Fruit fly (Drosophila melanogaster) whole organism, embryonic: ENCODE data around the gene xmas.

Experiments
- Ada2b ChIP-seq: fragments of 200-800 bp; sonication (Bioruptor generic); IDR thresholded peaks from 2 replicates; pipeline ENCODE4 v1.3.6; 2022; ENCODE audit warnings: missing biosample characterization, missing genetic modification characterization
- CG11723 ChIP-seq: fragments of 200-800 bp; sonication (Bioruptor generic); optimal IDR thresholded peaks from 2 replicates; lab custom pipeline; 2017; ENCODE audit warnings: missing biosample characterization, mild to moderate bottlenecking, missing genetic modification characterization
- CG15011 ChIP-seq: fragments of 200-800 bp; sonication (Bioruptor generic); optimal IDR thresholded peaks from 3 replicates; lab custom pipeline; 2018; ENCODE audit warnings: missing biosample characterization, mild to moderate bottlenecking, missing genetic modification characterization
- CG15601 ChIP-seq: fragments of 200-800 bp; sonication (Bioruptor generic); optimal IDR thresholded peaks from 3 replicates; lab custom pipeline; 2019; ENCODE audit warnings: missing biosample characterization, mild to moderate bottlenecking, missing genetic modification characterization, moderate library complexity
- CG15696 ChIP-seq: fragments of 200-800 bp; sonication (Bioruptor generic); optimal IDR thresholded peaks from 2 replicates; lab custom pipeline; 2019; ENCODE audit warnings: missing biosample characterization, mild to moderate bottlenecking, missing genetic modification characterization, moderate library complexity
- CG16863 ChIP-seq: fragments of 200-800 bp; sonication (Bioruptor generic); optimal IDR thresholded peaks from 3 replicates; lab custom pipeline; 2016; ENCODE audit warnings: missing biosample characterization, missing genetic modification characterization
- CG17328 ChIP-seq: fragments of 200-800 bp; sonication (Bioruptor generic); IDR thresholded peaks from 2 replicates; pipeline ENCODE4 v1.3.6; 2022; ENCODE audit warnings: missing biosample characterization, missing genetic modification characterization
- CG18262 ChIP-seq: fragments of 200-800 bp; optimal IDR thresholded peaks from 3 replicates; lab custom pipeline; 2019; ENCODE audit warnings: missing biosample characterization, mild to moderate bottlenecking, missing genetic modification characterization, moderate library complexity
- CG31365 ChIP-seq: fragments of 200-800 bp; sonication (Bioruptor generic); optimal IDR thresholded peaks from 2 replicates; lab custom pipeline; 2018; ENCODE audit warnings: missing biosample characterization, mild to moderate bottlenecking, missing genetic modification characterization
- CG3281 ChIP-seq: fragments of 200-800 bp; sonication (Bioruptor generic); optimal IDR thresholded peaks from 3 replicates; lab custom pipeline; 2017; ENCODE audit warnings: missing biosample characterization, mild to moderate bottlenecking, missing genetic modification characterization
- CG4730 ChIP-seq: fragments of 200-800 bp; sonication (Bioruptor generic); IDR thresholded peaks from 2 replicates; pipeline ENCODE4 v1.3.6; 2022; ENCODE audit warnings: missing biosample characterization, missing genetic modification characterization
- CG8478 ChIP-seq: fragments of >200 bp; optimal IDR thresholded peaks from 2 replicates; lab custom pipeline; 2018
- CG9437 ChIP-seq: fragments of 200-800 bp; sonication (Bioruptor generic); optimal IDR thresholded peaks from 2 replicates; lab custom pipeline; 2018; ENCODE audit warnings: missing biosample characterization, mild to moderate bottlenecking, missing genetic modification characterization
- CG9727 ChIP-seq: fragments of 200-800 bp; sonication (Bioruptor generic); optimal IDR thresholded peaks from 3 replicates; lab custom pipeline; 2017; ENCODE audit warnings: missing biosample characterization, mild to moderate bottlenecking, missing genetic modification characterization
- CoRest ChIP-seq: fragments of 200-800 bp; sonication (Bioruptor generic); optimal IDR thresholded peaks from 3 replicates; lab custom pipeline; 2018; ENCODE audit warnings: missing biosample characterization, mild to moderate bottlenecking, missing genetic modification characterization, moderate library complexity
- Dp ChIP-seq: fragments of 200-800 bp; sonication (Bioruptor generic); optimal IDR thresholded peaks from 2 replicates; lab custom pipeline; 2018; ENCODE audit warnings: missing biosample characterization, mild to moderate bottlenecking, missing genetic modification characterization, moderate library complexity
- Eip74EF ChIP-seq, 2 experiments: fragments of 200-800 bp in 1 of 2; fragments of >200 bp in 1 of 2; sonication (Bioruptor generic) in 1 of 2; optimal IDR thresholded peaks; 2 replicates each; lab custom pipeline; 2017 to 2019; ENCODE audit warnings: missing biosample characterization in 2 of 2, missing genetic modification characterization in 2 of 2, mild to moderate bottlenecking in 1 of 2, moderate library complexity in 1 of 2
- Gug ChIP-seq: fragments of 200-800 bp; sonication (Bioruptor generic); IDR thresholded peaks from 4 replicates; pipeline ENCODE4 v1.3.6; 2022; ENCODE audit warnings: missing biosample characterization, missing genetic modification characterization
- Hey ChIP-seq: fragments of 200-800 bp; sonication (Bioruptor generic); optimal IDR thresholded peaks from 3 replicates; lab custom pipeline; 2018; ENCODE audit warnings: missing biosample characterization, mild to moderate bottlenecking, missing genetic modification characterization
- HmgZ ChIP-seq: fragments of 200-800 bp; sonication (Bioruptor generic); optimal IDR thresholded peaks from 2 replicates; lab custom pipeline; 2018; ENCODE audit warnings: missing biosample characterization, mild to moderate bottlenecking, missing genetic modification characterization
- Hmr ChIP-seq: fragments of 200-800 bp; sonication (Bioruptor generic); optimal IDR thresholded peaks from 3 replicates; lab custom pipeline; 2017; ENCODE audit warnings: mild to moderate bottlenecking, missing biosample characterization, missing genetic modification reagents, missing genetic modification characterization
- Hmx ChIP-seq: fragments of 200-800 bp; sonication (Bioruptor generic); optimal IDR thresholded peaks from 2 replicates; lab custom pipeline; 2016; ENCODE audit warnings: missing biosample characterization, missing genetic modification characterization
- Myb ChIP-seq: fragments of 200-800 bp; sonication (Bioruptor generic); optimal IDR thresholded peaks from 2 replicates; lab custom pipeline; 2016; ENCODE audit warnings: missing biosample characterization, missing genetic modification characterization
- Rfx ChIP-seq: fragments of 200-800 bp; sonication (Bioruptor generic); IDR thresholded peaks from 2 replicates; pipeline ENCODE4 v1.3.6; 2022; ENCODE audit warnings: missing biosample characterization, missing genetic modification characterization
- Side ChIP-seq: fragments of 200-800 bp; sonication (Bioruptor generic); optimal IDR thresholded peaks from 2 replicates; lab custom pipeline; 2016; ENCODE audit warnings: missing biosample characterization, missing genetic modification characterization
- Sox100B ChIP-seq: fragments of 200-800 bp; sonication (Bioruptor generic); optimal IDR thresholded peaks from 3 replicates; lab custom pipeline; 2018; ENCODE audit warnings: missing biosample characterization, mild to moderate bottlenecking, missing genetic modification characterization
- amos ChIP-seq: fragments of 200-800 bp; sonication (Bioruptor generic); IDR thresholded peaks from 2 replicates; pipeline ENCODE4 v1.3.6; 2022; ENCODE audit warnings: missing biosample characterization, missing genetic modification characterization; ENCODE audit not compliant: partially characterized antibody
- aop ChIP-seq: fragments of 200-800 bp; sonication (Bioruptor generic); IDR thresholded peaks from 2 replicates; pipeline ENCODE4 v1.3.6; 2022; ENCODE audit warnings: missing biosample characterization, missing genetic modification characterization
- ash1 ChIP-seq: fragments of 200-800 bp; sonication (Bioruptor generic); optimal IDR thresholded peaks from 2 replicates; lab custom pipeline; 2018; ENCODE audit warnings: missing biosample characterization, mild to moderate bottlenecking, missing genetic modification characterization
- bab2 ChIP-seq: fragments of 200-800 bp; sonication (Bioruptor generic); optimal IDR thresholded peaks from 2 replicates; lab custom pipeline; 2016; ENCODE audit warnings: missing biosample characterization, missing genetic modification characterization
- bsh ChIP-seq, 2 experiments: fragments of 200-800 bp; sonication (Bioruptor generic); optimal IDR thresholded peaks; 2 replicates each; lab custom pipeline; 2017 to 2018; ENCODE audit warnings: mild to moderate bottlenecking in 2 of 2, missing biosample characterization in 2 of 2, missing genetic modification characterization in 2 of 2, moderate library complexity in 1 of 2
- btn ChIP-seq: fragments of 200-800 bp; sonication (Bioruptor generic); optimal IDR thresholded peaks from 2 replicates; lab custom pipeline; 2016; ENCODE audit warnings: missing biosample characterization, missing genetic modification characterization
- crp ChIP-seq, 2 experiments: fragments of 200-800 bp; sonication (Bioruptor generic); optimal IDR thresholded peaks; 2 replicates in 1 of 2; 3 replicates in 1 of 2; lab custom pipeline; 2017; ENCODE audit warnings: missing biosample characterization in 2 of 2, missing genetic modification characterization in 2 of 2, mild to moderate bottlenecking in 1 of 2, moderate library complexity in 1 of 2
- dysf ChIP-seq: fragments of 200-800 bp; sonication (Bioruptor generic); IDR thresholded peaks from 3 replicates; pipeline ENCODE4 v1.3.6; 2022; ENCODE audit warnings: missing biosample characterization, missing genetic modification characterization
- en ChIP-seq: fragments of 200-800 bp; sonication (Bioruptor generic); optimal IDR thresholded peaks from 2 replicates; lab custom pipeline; 2016; ENCODE audit warnings: missing biosample characterization, missing genetic modification characterization
- ftz-f1 ChIP-seq: fragments of 200-800 bp; sonication (Bioruptor generic); optimal IDR thresholded peaks from 2 replicates; lab custom pipeline; 2016; ENCODE audit warnings: missing biosample characterization, missing genetic modification characterization
- gce ChIP-seq: fragments of 200-800 bp; sonication (Bioruptor generic); IDR thresholded peaks from 3 replicates; pipeline ENCODE4 v1.3.6; 2022; ENCODE audit warnings: missing biosample characterization, missing genetic modification characterization
- gcm ChIP-seq: fragments of 200-800 bp; sonication (Bioruptor generic); optimal IDR thresholded peaks from 2 replicates; lab custom pipeline; 2019; ENCODE audit warnings: missing biosample characterization, mild to moderate bottlenecking, missing genetic modification characterization, moderate library complexity
- gem ChIP-seq: fragments of 200-800 bp; sonication (Bioruptor generic); optimal IDR thresholded peaks from 2 replicates; lab custom pipeline; 2019; ENCODE audit warnings: missing biosample characterization, mild to moderate bottlenecking, missing genetic modification characterization, moderate library complexity
- gfzf ChIP-seq: fragments of 200-800 bp; sonication (Bioruptor generic); optimal IDR thresholded peaks from 2 replicates; lab custom pipeline; 2016; ENCODE audit warnings: missing biosample characterization, mild to moderate bottlenecking, missing genetic modification characterization, moderate library complexity
- gt ChIP-seq: fragments of 200-800 bp; sonication (Bioruptor generic); IDR thresholded peaks from 2 replicates; pipeline ENCODE4 v1.3.6; 2022; ENCODE audit warnings: missing biosample characterization, missing genetic modification characterization
- ham ChIP-seq: fragments of 200-800 bp; sonication (Bioruptor generic); IDR thresholded peaks from 2 replicates; pipeline ENCODE4 v1.3.6; 2022; ENCODE audit warnings: missing biosample characterization, missing genetic modification characterization
- klu ChIP-seq: fragments of 200-800 bp; sonication (Bioruptor generic); IDR thresholded peaks from 2 replicates; pipeline ENCODE4 v1.3.6; 2022; ENCODE audit warnings: missing biosample characterization, missing genetic modification characterization
- lov ChIP-seq, 2 experiments: fragments of 200-800 bp in 1 of 2; fragments of >200 bp in 1 of 2; sonication (Bioruptor generic) in 1 of 2; IDR thresholded peaks in 1 of 2; optimal IDR thresholded peaks in 1 of 2; 2 replicates in 1 of 2; 3 replicates in 1 of 2; pipeline versions ENCODE4 v1.3.6 to Lab custom; 2017 to 2022; ENCODE audit warnings: missing biosample characterization in 1 of 2, missing genetic modification characterization in 1 of 2
- nau ChIP-seq: fragments of 200-800 bp; sonication (Bioruptor generic); optimal IDR thresholded peaks from 3 replicates; lab custom pipeline; 2017; ENCODE audit warnings: missing biosample characterization, mild to moderate bottlenecking, missing genetic modification characterization, missing genetic modification reagents
- pan ChIP-seq, 4 experiments: fragments of >200 bp in 3 of 4; fragments of 200-800 bp in 1 of 4; sonication (Bioruptor generic) in 1 of 4; optimal IDR thresholded peaks in 3 of 4; IDR thresholded peaks in 1 of 4; 2 replicates each; pipeline versions ENCODE4 v1.3.6 to Lab custom; 2017 to 2022; ENCODE audit warnings: missing biosample characterization in 2 of 4, missing genetic modification characterization in 2 of 4, mixed read lengths in 1 of 4
- slp2 ChIP-seq: fragments of 200-800 bp; sonication (Bioruptor generic); optimal IDR thresholded peaks from 2 replicates; lab custom pipeline; 2016; ENCODE audit warnings: missing biosample characterization, missing genetic modification characterization
- so ChIP-seq: fragments of 200-800 bp; sonication (Bioruptor generic); IDR thresholded peaks from 3 replicates; pipeline ENCODE4 v1.3.6; 2022; ENCODE audit warnings: missing biosample characterization, missing genetic modification characterization
- stwl ChIP-seq: fragments of 200-800 bp; sonication (Bioruptor generic); optimal IDR thresholded peaks from 3 replicates; lab custom pipeline; 2018; ENCODE audit warnings: missing biosample characterization, mild to moderate bottlenecking, missing genetic modification characterization, moderate library complexity
- zen ChIP-seq: fragments of 200-800 bp; sonication (Bioruptor generic); optimal IDR thresholded peaks from 3 replicates; lab custom pipeline; 2018; ENCODE audit warnings: missing biosample characterization, mild to moderate bottlenecking, missing genetic modification characterization, moderate library complexity

The xmas gene

dm6 chrX:17176542-17176941 is 17.4 kb upstream of the xmas start (continued):
- TF ChIP-seq en (peak; percentile 37), gem (tag; lab: Kevin White, UChicago) (peak; percentile 70), CG9437 (no peak), amos (GFP tag; lab: Robert Waterston, UW) (no peak), stwl (tag; lab: Kevin White, UChicago) (no peak), CG4730 (GFP tag; lab: Robert Waterston, UW) (peak; percentile 31; the same call in 1 of the 2 replicates), Myb (peak; percentile 40), btn (GFP tag; lab: Kevin White, UChicago) (no peak), zen (no peak), klu (GFP tag; lab: Robert Waterston, UW) (peak; percentile 40; the same call in 1 of the 2 replicates), CG3281 (GFP tag; lab: Kevin White, UChicago) (peak; percentile 27), HmgZ (no peak), aop (GFP tag; lab: Robert Waterston, UW) (no peak), Rfx (GFP tag; lab: Robert Waterston, UW) (peak; percentile 79), Side (GFP tag; lab: Kevin White, UChicago) (peak; percentile 37), Dp (no peak), CG16863 (GFP tag; lab: Kevin White, UChicago) (peak; percentile 25), dysf (GFP tag; lab: Robert Waterston, UW) (peak; percentile 72), CG11723 (GFP tag; lab: Kevin White, UChicago) (no peak), CG9727 (GFP tag; lab: Kevin White, UChicago) (peak; percentile 13), CG15696 (tag; lab: Kevin White, UChicago) (no peak), CG31365 (tag; lab: Kevin White, UChicago) (no peak), Gug (GFP tag; lab: Robert Waterston, UW) (0 out of 4 replicates have a peak, but pooled peaks have one; percentile 21), ash1 (GFP tag; lab: Kevin White, UChicago) (no peak), CG15011 (GFP tag; lab: Kevin White, UChicago) (no peak), slp2 (peak; percentile 46), CG18262 (peak; percentile 45), crp (GFP tag; optimal IDR thresholded peaks at IDR 0.05; lab: Kevin White, UChicago) (peak in 1 of 2 experiments; percentile 37), CoRest (tag; lab: Kevin White, UChicago) (peak; percentile 40), Ada2b (GFP tag; lab: Robert Waterston, UW) (peak; percentile 68), CG17328 (GFP tag; lab: Robert Waterston, UW) (peak; percentile 56), gce (GFP tag; lab: Robert Waterston, UW) (no peak), CG8478 (lab: Kevin White, UChicago) (no peak), ham (GFP tag; lab: Robert Waterston, UW) (no peak), gt (GFP tag; lab: Robert Waterston, UW) (no peak), Hmx (GFP tag; lab: Kevin White, UChicago) (no peak), gfzf (GFP tag; lab: Kevin White, UChicago) (no peak), CG15601 (tag; lab: Kevin White, UChicago) (no peak), nau (GFP tag; lab: Kevin White, UChicago) (no peak), gcm (GFP tag; lab: Kevin White, UChicago) (no peak), lov (optimal IDR thresholded peaks at IDR 0.05; lab: Kevin White, UChicago) (no peak), lov (GFP tag; IDR thresholded peaks at IDR 0.05; lab: Robert Waterston, UW) (peak; percentile 42; the same call in 1 of the 3 replicates), ftz-f1 (GFP tag; lab: Kevin White, UChicago) (no peak), Hey (no peak), Sox100B (GFP tag; lab: Kevin White, UChicago) (peak; percentile 57), bab2 (peak; percentile 43), bsh (GFP tag; optimal IDR thresholded peaks at IDR 0.05; lab: Kevin White, UChicago) (peak; percentile 29 to 31), so (GFP tag; lab: Robert Waterston, UW) (no peak), Eip74EF (GFP tag; optimal IDR thresholded peaks at IDR 0.05; lab: Kevin White, UChicago) (no peak), pan (optimal IDR thresholded peaks at IDR 0.05; lab: Kevin White, UChicago) (no peak), pan (GFP tag; optimal IDR thresholded peaks at IDR 0.05 in 1 of 2, IDR thresholded peaks at IDR 0.05 in 1 of 2) (peak in 1 of 2 experiments; percentile 74), Hmr (peak; percentile 27)
